Fruit fly (Drosophila melanogaster) S2 (cell line): ENCODE measurements around the gene Coq5.

Experiments
- CG8478 ChIP-seq: fragments of >200 bp; optimal IDR thresholded peaks from 2 replicates; lab custom pipeline; 2018
- CTCF ChIP-seq, 2 experiments: fragments of >200 bp; optimal IDR thresholded peaks; 2 replicates each; lab custom pipeline; 2018

DNA sequence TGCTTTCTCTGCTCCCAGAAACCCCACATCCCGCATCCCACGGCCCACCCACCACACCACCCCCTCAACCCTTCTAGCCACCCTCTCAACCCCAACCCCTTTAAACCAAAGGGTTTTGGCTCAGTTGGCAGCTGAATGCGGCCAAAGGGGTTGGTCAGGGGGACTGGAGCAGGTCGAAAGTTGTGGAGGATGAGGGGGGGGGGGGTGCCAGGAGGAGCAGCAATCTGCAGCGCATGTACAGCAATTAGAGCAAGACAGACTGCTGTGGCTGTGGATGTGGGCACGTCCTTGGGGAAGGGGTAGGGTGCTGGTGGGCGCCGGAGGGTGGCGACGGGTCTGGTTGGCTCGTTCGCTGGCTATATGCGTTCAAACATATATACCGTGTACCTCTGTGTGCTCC lies 14.2 kb upstream of the Coq5 start:
- no peak for TF ChIP-seq CTCF (optimal IDR thresholded peaks at IDR 0.05; lab: Kevin White, UChicago)
- TF ChIP-seq CG8478 (lab: Kevin White, UChicago), result no peak
